Worm (Caenorhabditis elegans): ENCODE results near the gene ttr-52.

The ttr-52 gene

ce11 chrIII:13452824-13453223 is 48.3 kb downstream of the ttr-52 start:
- TF ChIP-seq ZK546.5 (tag; optimal IDR thresholded peaks at IDR 0.05), result no peak
- peak; percentile 62 for TF ChIP-seq elt-2 (tag; optimal IDR thresholded peaks at IDR 0.05)

- TF ChIP-seq zag-1 (tag; optimal IDR thresholded peaks at IDR 0.05), result no peak
- no peak for TF ChIP-seq nhr-77 (tag; optimal IDR thresholded peaks at IDR 0.05)
- no peak for TF ChIP-seq egl-27 (tag; optimal IDR thresholded peaks at IDR 0.05)
- no peak for TF ChIP-seq tbx-2 (tag; optimal IDR thresholded peaks at IDR 0.05)
- TF ChIP-seq unc-62 (GFP tag; optimal IDR thresholded peaks at IDR 0.05), result no peak
- no peak for TF ChIP-seq nhr-25 (tag; optimal IDR thresholded peaks at IDR 0.05)
These were observed 50.7 kb downstream of the ttr-52 start, which contains the start of gene cua-1 for ce11 chrIII:13455207-13455606. cua-1 (minus strand) TSS chrIII:13455307.

All from whole organism, L3 larva.